Fruit fly (Drosophila melanogaster) whole organism, prepupa: ENCODE results near the gene sage.

Source experiments
- CG10631 ChIP-seq: fragments of 200-800 bp; sonication (Bioruptor generic); optimal IDR thresholded peaks from 2 replicates; lab custom pipeline; 2016; ENCODE audit warnings: missing biosample characterization, missing genetic modification characterization
- lz ChIP-seq: fragments of 200-800 bp; sonication (Bioruptor generic); optimal IDR thresholded peaks from 3 replicates; lab custom pipeline; 2016; ENCODE audit warnings: missing biosample characterization, missing genetic modification characterization

DNA sequence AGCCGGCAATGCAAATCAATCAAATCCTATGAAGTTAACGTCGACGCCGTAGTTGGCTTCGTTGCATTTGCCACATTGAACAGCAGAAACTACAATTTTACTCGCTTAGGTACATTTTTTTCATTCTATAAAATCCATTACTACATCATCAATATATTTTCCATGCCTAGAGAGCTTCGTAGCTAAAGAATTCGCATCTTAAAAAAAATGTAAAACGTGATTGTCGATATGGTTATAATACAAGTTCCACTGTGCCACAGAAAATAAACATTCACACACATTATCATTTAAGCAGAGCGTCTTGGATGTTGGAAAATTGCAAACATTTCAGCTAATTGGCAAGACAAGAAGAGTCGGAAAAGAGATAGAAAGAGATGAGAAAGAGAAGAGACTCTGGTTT is 36.0 kb downstream of the sage start:
- no peak for TF ChIP-seq CG10631
- no peak for TF ChIP-seq lz (GFP tag; lab: Kevin White, UChicago)
